Worm (Caenorhabditis elegans) whole organism, young adult: ENCODE measurements around the gene fbxa-76.
"Not testable (repeated sequence)": the region's sequence is repeated elsewhere in the genome, so short reads cannot be mapped to it uniquely, and the experiment has no call there.

Experiments used
- B0019.2 ChIP-seq: fragments of 200-800 bp; sonication (Bioruptor generic); conservative IDR thresholded peaks from 2 replicates; pipeline ENCODE4 v1.3.6; 2022; ENCODE audit warnings: missing genetic modification reagents, missing genetic modification characterization, missing compliant biosample characterization
- B0035.1 ChIP-seq: sonication (generic microtip); optimal IDR thresholded peaks from 2 replicates; lab custom pipeline; 2016; ENCODE audit warnings: missing genetic modification characterization, mild to moderate bottlenecking, missing compliant biosample characterization, missing genotype, missing genetic modification reagents
- T07F8.4 ChIP-seq: sonication (generic microtip); optimal IDR thresholded peaks from 2 replicates; lab custom pipeline; 2016; ENCODE audit warnings: mild to moderate bottlenecking, missing genetic modification characterization, moderate library complexity, missing compliant biosample characterization
- Y53F4B.3 ChIP-seq: fragments of 200-800 bp; sonication (Bioruptor generic); IDR thresholded peaks from 2 replicates; pipeline ENCODE4 v1.3.6; 2022; ENCODE audit warnings: missing genetic modification reagents, missing genetic modification characterization, missing compliant biosample characterization
- ZK185.1 ChIP-seq: sonication (generic microtip); optimal IDR thresholded peaks from 2 replicates; lab custom pipeline; 2016; ENCODE audit warnings: mild to moderate bottlenecking, missing genetic modification characterization, missing compliant biosample characterization; ENCODE audit not compliant: poor library complexity, severe bottlenecking
- athp-1 ChIP-seq: sonication (generic microtip); optimal IDR thresholded peaks from 2 replicates; lab custom pipeline; 2017; ENCODE audit warnings: mild to moderate bottlenecking, missing genetic modification characterization, missing compliant biosample characterization
- attf-3 ChIP-seq: fragments of 200-800 bp; sonication (Bioruptor generic); conservative IDR thresholded peaks from 2 replicates; pipeline ENCODE4 v1.3.6; 2022; ENCODE audit warnings: missing genetic modification reagents, missing genetic modification characterization, missing compliant biosample characterization
- cebp-1 ChIP-seq, 2 experiments: fragments of 200-800 bp in 1 of 2; sonication (Bioruptor generic) in 1 of 2; sonication (generic microtip) in 1 of 2; IDR thresholded peaks in 1 of 2; optimal IDR thresholded peaks in 1 of 2; 2 replicates each; pipeline versions ENCODE4 v1.3.6 to Lab custom; 2017 to 2022; ENCODE audit warnings: missing compliant biosample characterization in 2 of 2, missing genetic modification characterization in 2 of 2, mild to moderate bottlenecking in 1 of 2, missing genetic modification reagents in 1 of 2, moderate library complexity in 1 of 2
- ceh-58 ChIP-seq: fragments of 200-800 bp; sonication (Bioruptor generic); IDR thresholded peaks from 2 replicates; pipeline ENCODE4 v1.3.6; 2022; ENCODE audit warnings: missing genetic modification characterization, missing compliant biosample characterization
- ceh-91 ChIP-seq: fragments of 200-800 bp; sonication (Bioruptor generic); IDR thresholded peaks from 2 replicates; pipeline ENCODE4 v1.3.6; 2022; ENCODE audit warnings: missing genetic modification reagents, missing genetic modification characterization, missing compliant biosample characterization
- egrh-3 ChIP-seq: fragments of 200-800 bp; sonication (Bioruptor generic); IDR thresholded peaks from 2 replicates; pipeline ENCODE4 v1.3.6; 2022; ENCODE audit warnings: missing genetic modification reagents, missing genetic modification characterization, missing compliant biosample characterization
- let-526 ChIP-seq: fragments of 200-800 bp; sonication (Bioruptor generic); IDR thresholded peaks from 2 replicates; pipeline ENCODE4 v1.3.6; 2022; ENCODE audit warnings: missing genetic modification reagents, missing genetic modification characterization, missing compliant biosample characterization
- lin-54 ChIP-seq: fragments of 200-800 bp; sonication (Bioruptor generic); optimal IDR thresholded peaks from 2 replicates; lab custom pipeline; 2018; ENCODE audit warnings: mild to moderate bottlenecking, missing genetic modification characterization, missing compliant biosample characterization
- lsy-27 ChIP-seq: sonication (generic microtip); optimal IDR thresholded peaks from 2 replicates; lab custom pipeline; 2017; ENCODE audit warnings: missing genetic modification characterization, mild to moderate bottlenecking, missing compliant biosample characterization, antibody characterized with exemption, missing genotype, borderline replicate concordance; ENCODE audit not compliant: insufficient read depth
- mxl-1 ChIP-seq: sonication (generic microtip); optimal IDR thresholded peaks from 2 replicates; lab custom pipeline; 2016; ENCODE audit warnings: missing genetic modification characterization, missing compliant biosample characterization
- nhr-80 ChIP-seq: sonication (generic microtip); optimal IDR thresholded peaks from 2 replicates; lab custom pipeline; 2016; ENCODE audit warnings: missing genetic modification characterization, missing compliant biosample characterization
- rpc-1 ChIP-seq, 2 experiments: fragments of 150-350 bp in 1 of 2; sonication (generic microtip) in 1 of 2; optimal IDR thresholded peaks; 2 replicates each; lab custom pipeline; 2014 to 2018; ENCODE audit warnings: missing biosample characterization in 1 of 2, missing genetic modification characterization in 1 of 2, missing genetic modification reagents in 1 of 2, missing genotype in 1 of 2
- sdz-38 ChIP-seq: sonication (generic microtip); optimal IDR thresholded peaks from 2 replicates; lab custom pipeline; 2016; ENCODE audit warnings: missing genotype, missing genetic modification characterization, missing compliant biosample characterization
- tlf-1 ChIP-seq: fragments of 200-800 bp; sonication (Bioruptor generic); optimal IDR thresholded peaks from 2 replicates; lab custom pipeline; 2018; ENCODE audit warnings: mild to moderate bottlenecking, missing genetic modification characterization, missing compliant biosample characterization
- zfh-2 ChIP-seq: fragments of 200-800 bp; sonication (Bioruptor generic); conservative IDR thresholded peaks from 2 replicates; pipeline ENCODE4 v1.3.6; 2022; ENCODE audit warnings: missing genetic modification reagents, missing genetic modification characterization, missing compliant biosample characterization

fbxa-76 gene

DNA sequence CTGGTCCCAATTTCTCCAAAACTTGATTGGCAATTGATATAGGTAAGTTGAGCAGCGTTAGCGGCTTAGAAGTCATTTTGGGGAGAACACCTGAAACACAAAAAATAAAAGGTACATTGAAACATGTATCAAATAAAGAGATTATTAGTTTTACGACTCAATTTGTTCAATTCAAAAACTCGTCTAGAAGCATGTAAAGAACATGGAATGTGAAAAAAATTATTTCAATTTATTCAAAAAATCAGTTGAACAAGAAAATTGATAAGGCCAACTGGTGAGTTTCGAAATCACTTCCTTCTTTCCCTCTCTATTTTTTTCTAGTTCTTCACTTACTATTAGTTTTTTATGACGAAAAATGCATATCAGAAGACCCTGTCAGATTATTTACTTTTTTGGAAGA lies 26.6 kb upstream of the fbxa-76 start, which contains the start of gene fbxa-30:
Gene fbxa-30, minus strand, starts transcription at position 101 of the 400 bp plus-strand sequence.
- TF ChIP-seq cebp-1 (GFP tag; IDR thresholded peaks at IDR 0.05; lab: Robert Waterston, UW) (no peak), cebp-1 (tag; optimal IDR thresholded peaks at IDR 0.05; lab: Kevin White, UChicago) (peak; percentile 57), tlf-1 (GFP tag; lab: Kevin White, UChicago) (no peak), nhr-80 (tag; lab: Kevin White, UChicago) (peak; percentile 5)

- peak; percentile 30 for TF ChIP-seq nhr-80 (tag; lab: Kevin White, UChicago)
- no peak for TF ChIP-seq ZK185.1
- TF ChIP-seq, all 124 proteins: peak for 1
Observed at ce11 chrIII:1273655-1274328, 24.8 kb upstream of the fbxa-76 start, which contains the start of gene fbxa-29. fbxa-29 (minus strand) TSS chrIII:1273705.

DNA sequence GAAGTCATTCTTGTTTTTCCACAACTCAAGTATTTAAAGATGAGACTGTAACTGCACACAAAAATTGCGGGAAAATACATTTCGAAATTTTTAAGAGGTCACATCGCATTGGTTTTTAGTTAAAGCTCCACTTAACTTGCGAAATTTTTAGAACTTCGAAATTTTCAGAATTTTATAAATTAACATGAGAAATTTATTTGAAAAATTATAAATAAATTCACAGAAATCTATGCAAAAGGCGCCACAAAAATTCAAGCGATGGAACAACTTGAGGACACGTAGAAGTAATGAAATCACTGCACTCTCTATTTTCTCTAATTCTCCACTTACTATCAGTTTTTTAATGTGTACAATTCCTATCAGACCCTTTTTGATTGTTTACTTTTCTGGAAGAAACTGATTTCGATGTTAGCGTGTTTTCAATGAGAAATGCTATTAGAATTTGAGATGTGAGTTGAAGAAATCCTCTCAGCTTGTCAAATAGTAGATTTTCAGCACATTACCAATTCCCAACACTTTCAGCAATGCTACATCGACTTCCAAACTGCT lies 22.5 kb upstream of the fbxa-76 start, which contains the start of gene fbxa-31:
Gene fbxa-31, minus strand, starts transcription at position 51 of the 549 bp plus-strand sequence.
- TF ChIP-seq rpc-1 (optimal IDR thresholded peaks at IDR 0.05; lab: Kevin White, UChicago) (no peak), rpc-1 (tag; optimal IDR thresholded peaks at IDR 0.05; lab: Kevin White, UChicago) (no peak), nhr-80 (tag; lab: Kevin White, UChicago) (peak; percentile 45), let-526 (GFP tag; lab: Robert Waterston, UW) (no peak), B0019.2 (GFP tag; lab: Robert Waterston, UW) (no peak), athp-1 (tag; lab: Kevin White, UChicago) (no peak), sdz-38 (no peak), cebp-1 (GFP tag; IDR thresholded peaks at IDR 0.05; lab: Robert Waterston, UW) (no peak), cebp-1 (tag; optimal IDR thresholded peaks at IDR 0.05; lab: Kevin White, UChicago) (peak; percentile 23), Y53F4B.3 (GFP tag; lab: Robert Waterston, UW) (no peak), ceh-58 (GFP tag; lab: Robert Waterston, UW) (no peak)

DNA sequence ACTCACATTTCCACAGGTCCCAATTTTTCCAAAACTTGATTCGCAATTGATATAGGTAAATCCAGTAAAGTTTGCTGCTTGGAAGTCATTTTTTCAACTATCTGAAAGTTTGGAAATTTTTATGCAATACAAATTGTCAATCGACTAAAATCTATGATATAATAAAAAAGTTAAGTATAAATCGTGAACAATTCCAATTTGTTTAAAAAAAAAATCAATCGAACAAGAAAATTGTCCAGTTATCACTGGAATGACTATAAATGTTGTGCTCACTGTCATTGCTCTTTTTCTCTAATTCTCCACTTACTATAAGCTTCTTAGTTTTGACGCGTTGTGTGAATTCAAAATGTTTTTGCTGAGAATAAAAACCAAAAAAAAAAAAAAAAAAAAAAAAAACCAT lies 20.2 kb upstream of the fbxa-76 start, which contains the start of gene fbxa-32:
Gene fbxa-32, minus strand, starts transcription at position 101 of the 400 bp plus-strand sequence.
- TF ChIP-seq mxl-1 (tag; lab: Kevin White, UChicago) (no peak), nhr-80 (tag; lab: Kevin White, UChicago) (peak; percentile 36)

- not testable (repeated sequence) for TF ChIP-seq zfh-2 (GFP tag; lab: Robert Waterston, UW); B0035.1 (tag; lab: Kevin White, UChicago); lsy-27 (tag; lab: Kevin White, UChicago)
Observed at ce11 chrIII:1266799-1267198, 17.8 kb upstream of the fbxa-76 start, which contains the start of gene fbxa-151. fbxa-151 (minus strand) TSS chrIII:1266899.

- not testable (repeated sequence) for TF ChIP-seq lin-54 (GFP tag; lab: Kevin White, UChicago); T07F8.4 (tag; lab: Kevin White, UChicago); attf-3 (GFP tag; lab: Robert Waterston, UW)
Observed at ce11 chrIII:1263692-1264091, 14.7 kb upstream of the fbxa-76 start, which contains the start of gene srz-9. srz-9 (plus strand) TSS chrIII:1263992.

DNA sequence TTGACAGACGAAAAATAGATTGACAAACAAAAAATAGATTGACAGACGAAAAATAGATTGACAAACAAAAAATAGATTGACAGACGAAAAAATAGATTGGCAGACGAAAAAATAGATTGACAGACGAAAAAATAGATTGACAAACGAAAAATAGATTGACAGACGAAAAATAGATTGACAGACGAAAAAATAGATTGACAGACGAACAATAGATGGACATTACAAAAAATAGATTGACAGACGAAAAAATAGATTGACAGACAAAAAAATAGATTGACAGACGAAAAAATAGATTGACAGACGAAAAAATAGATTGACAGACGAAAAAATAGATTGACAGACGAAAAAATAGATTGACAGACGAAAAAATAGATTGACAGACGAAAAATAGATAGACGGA lies 12.2 kb upstream of the fbxa-76 start:
- TF ChIP-seq ceh-91 (peak; percentile 9; the same call in 1 of the 2 replicates), egrh-3 (GFP tag; lab: Robert Waterston, UW) (peak; percentile 20), Y53F4B.3 (GFP tag; lab: Robert Waterston, UW) (peak; percentile 93; the same call in 1 of the 2 replicates)

ce11 chrIII:1260304-1260703 lies 11.3 kb upstream of the fbxa-76 start:
- TF ChIP-seq egrh-3 (GFP tag; lab: Robert Waterston, UW), result peak; percentile 98
